Fruit fly (Drosophila melanogaster) whole organism, prepupa: Measurements from ENCODE around the gene Eato.

Source experiments
- CG10631 ChIP-seq: fragments of 200-800 bp; sonication (Bioruptor generic); optimal IDR thresholded peaks from 2 replicates; lab custom pipeline; 2016; ENCODE audit warnings: missing biosample characterization, missing genetic modification characterization
- CG10669 ChIP-seq: fragments of 200-800 bp; sonication (Bioruptor generic); optimal IDR thresholded peaks from 3 replicates; lab custom pipeline; 2018; ENCODE audit warnings: missing biosample characterization, mild to moderate bottlenecking, missing genetic modification characterization, moderate library complexity
- CG11294 ChIP-seq: fragments of 200-800 bp; sonication (Bioruptor generic); IDR thresholded peaks from 2 replicates; pipeline ENCODE4 v1.3.6; 2022; ENCODE audit warnings: missing biosample characterization, missing genetic modification characterization
- CG11762 ChIP-seq: fragments of 200-800 bp; sonication (Bioruptor generic); optimal IDR thresholded peaks from 3 replicates; lab custom pipeline; 2016; ENCODE audit warnings: missing biosample characterization, missing genetic modification characterization; ENCODE audit not compliant: insufficient read depth
- CG11902 ChIP-seq: fragments of 200-800 bp; sonication (Bioruptor generic); optimal IDR thresholded peaks from 3 replicates; lab custom pipeline; 2016; ENCODE audit warnings: missing biosample characterization, missing genetic modification characterization
- CG15336 ChIP-seq: fragments of 200-800 bp; sonication (Bioruptor generic); IDR thresholded peaks from 2 replicates; pipeline ENCODE4 v1.3.6; 2022; ENCODE audit warnings: missing biosample characterization, missing genetic modification characterization
- CG1621 ChIP-seq: fragments of 200-800 bp; sonication (Bioruptor generic); optimal IDR thresholded peaks from 3 replicates; lab custom pipeline; 2018; ENCODE audit warnings: missing biosample characterization, mild to moderate bottlenecking, missing genetic modification characterization
- CG16779 ChIP-seq: fragments of 200-800 bp; sonication (Bioruptor generic); optimal IDR thresholded peaks from 3 replicates; lab custom pipeline; 2017; ENCODE audit warnings: missing biosample characterization, mild to moderate bottlenecking, missing genetic modification characterization
- CG31627 ChIP-seq: fragments of 200-800 bp; sonication (Bioruptor generic); optimal IDR thresholded peaks from 3 replicates; lab custom pipeline; 2016; ENCODE audit warnings: missing biosample characterization, missing genetic modification characterization
- CG32006 ChIP-seq: fragments of 200-800 bp; sonication (Bioruptor generic); optimal IDR thresholded peaks from 3 replicates; lab custom pipeline; 2017; ENCODE audit warnings: missing biosample characterization, mild to moderate bottlenecking, missing genetic modification characterization
- CG34406 ChIP-seq: fragments of 200-800 bp; sonication (Bioruptor generic); optimal IDR thresholded peaks from 3 replicates; lab custom pipeline; 2016; ENCODE audit warnings: missing biosample characterization, missing genetic modification characterization
- CG3919 ChIP-seq: fragments of 200-800 bp; sonication (Bioruptor generic); optimal IDR thresholded peaks from 3 replicates; lab custom pipeline; 2016; ENCODE audit warnings: missing biosample characterization, missing genetic modification characterization
- CG4318 ChIP-seq: fragments of 200-800 bp; sonication (Bioruptor generic); optimal IDR thresholded peaks from 3 replicates; lab custom pipeline; 2017; ENCODE audit warnings: missing biosample characterization, mild to moderate bottlenecking, missing genetic modification characterization
- CG6163 ChIP-seq: fragments of 200-800 bp; sonication (Bioruptor generic); IDR thresholded peaks from 3 replicates; pipeline ENCODE4 v1.3.6; 2022; ENCODE audit warnings: missing biosample characterization, missing genetic modification characterization
- CG6792 ChIP-seq: fragments of 200-800 bp; sonication (Bioruptor generic); optimal IDR thresholded peaks from 3 replicates; lab custom pipeline; 2016; ENCODE audit warnings: missing biosample characterization, missing genetic modification characterization
- CG6808 ChIP-seq: fragments of 200-800 bp; sonication (Bioruptor generic); optimal IDR thresholded peaks from 3 replicates; lab custom pipeline; 2017; ENCODE audit warnings: missing biosample characterization, missing genetic modification characterization, mild to moderate bottlenecking, moderate library complexity, missing genetic modification reagents
- CG6854 ChIP-seq: fragments of 200-800 bp; sonication (Bioruptor generic); optimal IDR thresholded peaks from 2 replicates; lab custom pipeline; 2017; ENCODE audit warnings: missing biosample characterization, mild to moderate bottlenecking, missing genetic modification characterization
- CG7368 ChIP-seq: fragments of 200-800 bp; sonication (Bioruptor generic); optimal IDR thresholded peaks from 3 replicates; lab custom pipeline; 2016; ENCODE audit warnings: missing biosample characterization, missing genetic modification characterization
- CG8632 ChIP-seq: fragments of 200-800 bp; sonication (Bioruptor generic); optimal IDR thresholded peaks from 3 replicates; lab custom pipeline; 2016; ENCODE audit warnings: missing biosample characterization, missing genetic modification characterization
- CG9139 ChIP-seq: fragments of 200-800 bp; sonication (Bioruptor generic); optimal IDR thresholded peaks from 3 replicates; lab custom pipeline; 2017; ENCODE audit warnings: missing biosample characterization, mild to moderate bottlenecking, missing genetic modification characterization
- Eip78C ChIP-seq: fragments of 200-800 bp; sonication (Bioruptor generic); peaks from one replicate; lab custom pipeline; 2016; ENCODE audit warnings: missing biosample characterization, missing genetic modification characterization
- Eip93F ChIP-seq: fragments of 200-800 bp; sonication (Bioruptor generic); optimal IDR thresholded peaks from 2 replicates; lab custom pipeline; 2016; ENCODE audit warnings: missing biosample characterization, mild to moderate bottlenecking, missing genetic modification characterization
- Ets21C ChIP-seq: fragments of 200-800 bp; sonication (Bioruptor generic); optimal IDR thresholded peaks from 3 replicates; lab custom pipeline; 2016; ENCODE audit warnings: missing biosample characterization, missing genetic modification characterization
- Ets96B ChIP-seq: fragments of 200-800 bp; optimal IDR thresholded peaks from 2 replicates; lab custom pipeline; 2019; ENCODE audit warnings: missing biosample characterization, mild to moderate bottlenecking, missing genetic modification characterization, moderate library complexity
- Gug ChIP-seq: fragments of 200-800 bp; sonication (Bioruptor generic); IDR thresholded peaks from 2 replicates; pipeline ENCODE4 v1.3.6; 2022; ENCODE audit warnings: missing biosample characterization, missing genetic modification characterization
- Hr38 ChIP-seq: sonication (Bioruptor generic); optimal IDR thresholded peaks from 2 replicates; lab custom pipeline; 2016; ENCODE audit warnings: missing biosample characterization, missing genetic modification characterization
- Hr39 ChIP-seq: fragments of 200-800 bp; sonication (Bioruptor generic); optimal IDR thresholded peaks from 2 replicates; lab custom pipeline; 2016; ENCODE audit warnings: missing biosample characterization, missing genetic modification characterization
- Hr4 ChIP-seq: fragments of 200-800 bp; sonication (Bioruptor generic); optimal IDR thresholded peaks from 3 replicates; lab custom pipeline; 2016; ENCODE audit warnings: missing biosample characterization, missing genetic modification characterization
- Lpt ChIP-seq: fragments of 200-800 bp; sonication (Bioruptor generic); optimal IDR thresholded peaks from 3 replicates; lab custom pipeline; 2016; ENCODE audit warnings: missing biosample characterization, missing genetic modification characterization
- Met ChIP-seq: fragments of 200-800 bp; sonication (Bioruptor generic); optimal IDR thresholded peaks from 3 replicates; lab custom pipeline; 2016; ENCODE audit warnings: missing biosample characterization, missing genetic modification characterization
- OdsH ChIP-seq: fragments of 200-800 bp; sonication (Bioruptor generic); optimal IDR thresholded peaks from 3 replicates; lab custom pipeline; 2016; ENCODE audit warnings: missing biosample characterization, missing genetic modification characterization
- Smox ChIP-seq: fragments of 200-800 bp; sonication (Bioruptor generic); optimal IDR thresholded peaks from 3 replicates; lab custom pipeline; 2016; ENCODE audit warnings: missing biosample characterization, missing genetic modification characterization
- Sox102F ChIP-seq: fragments of 200-800 bp; sonication (Bioruptor generic); optimal IDR thresholded peaks from 2 replicates; lab custom pipeline; 2016; ENCODE audit warnings: missing biosample characterization, mild to moderate bottlenecking, missing genetic modification characterization
- Sox14 ChIP-seq: fragments of 200-800 bp; sonication (Bioruptor generic); optimal IDR thresholded peaks from 3 replicates; lab custom pipeline; 2016; ENCODE audit warnings: missing biosample characterization, missing genetic modification characterization
- Sox15 ChIP-seq: fragments of 200-800 bp; sonication (Bioruptor generic); optimal IDR thresholded peaks from 3 replicates; lab custom pipeline; 2016; ENCODE audit warnings: missing biosample characterization, missing genetic modification characterization
- achi ChIP-seq: fragments of 200-800 bp; sonication (Bioruptor generic); optimal IDR thresholded peaks from 3 replicates; lab custom pipeline; 2016; ENCODE audit warnings: missing biosample characterization, missing genetic modification characterization
- acj6 ChIP-seq: fragments of 200-800 bp; sonication (Bioruptor generic); optimal IDR thresholded peaks from 3 replicates; lab custom pipeline; 2016; ENCODE audit warnings: missing biosample characterization, missing genetic modification characterization
- cyc ChIP-seq: fragments of 200-800 bp; sonication (Bioruptor generic); optimal IDR thresholded peaks from 3 replicates; lab custom pipeline; 2016; ENCODE audit warnings: missing biosample characterization, missing genetic modification characterization
- dac ChIP-seq: fragments of 200-800 bp; sonication (Bioruptor generic); optimal IDR thresholded peaks from 2 replicates; lab custom pipeline; 2017; ENCODE audit warnings: missing biosample characterization, mild to moderate bottlenecking, missing genetic modification characterization
- dsx ChIP-seq: fragments of 200-800 bp; optimal IDR thresholded peaks from 3 replicates; lab custom pipeline; 2019; ENCODE audit warnings: missing biosample characterization, mild to moderate bottlenecking, missing genetic modification characterization, moderate library complexity; ENCODE audit not compliant: poor library complexity, severe bottlenecking
- eg ChIP-seq: fragments of 200-800 bp; sonication (Bioruptor generic); IDR thresholded peaks from 3 replicates; pipeline ENCODE4 v1.3.6; 2022; ENCODE audit warnings: missing biosample characterization, missing genetic modification characterization
- fd59A ChIP-seq: fragments of 200-800 bp; sonication (Bioruptor generic); optimal IDR thresholded peaks from 2 replicates; lab custom pipeline; 2017; ENCODE audit warnings: missing biosample characterization, mild to moderate bottlenecking, missing genetic modification characterization, missing genetic modification reagents
- fd85E ChIP-seq: fragments of 200-800 bp; sonication (Bioruptor generic); optimal IDR thresholded peaks from 3 replicates; lab custom pipeline; 2016; ENCODE audit warnings: missing biosample characterization, missing genetic modification characterization
- lz ChIP-seq: fragments of 200-800 bp; sonication (Bioruptor generic); optimal IDR thresholded peaks from 3 replicates; lab custom pipeline; 2016; ENCODE audit warnings: missing biosample characterization, missing genetic modification characterization
- pdm3 ChIP-seq: fragments of 200-800 bp; sonication (Bioruptor generic); optimal IDR thresholded peaks from 3 replicates; lab custom pipeline; 2016; ENCODE audit warnings: missing biosample characterization, missing genetic modification characterization
- salr ChIP-seq, 2 experiments: fragments of 200-800 bp; sonication (Bioruptor generic); optimal IDR thresholded peaks; 3 replicates each; lab custom pipeline; 2016 to 2018; ENCODE audit warnings: missing biosample characterization in 2 of 2, missing genetic modification characterization in 2 of 2, mild to moderate bottlenecking in 1 of 2
- spab ChIP-seq: fragments of 200-800 bp; sonication (Bioruptor generic); optimal IDR thresholded peaks from 2 replicates; lab custom pipeline; 2017; ENCODE audit warnings: missing biosample characterization, mild to moderate bottlenecking, missing genetic modification characterization, missing genetic modification reagents
- ss ChIP-seq, 2 experiments: fragments of 200-800 bp; sonication (Bioruptor generic); optimal IDR thresholded peaks; 2 replicates in 1 of 2; 3 replicates in 1 of 2; lab custom pipeline; 2017 to 2018; ENCODE audit warnings: mild to moderate bottlenecking in 2 of 2, missing biosample characterization in 2 of 2, missing genetic modification characterization in 2 of 2, moderate library complexity in 1 of 2
- svp ChIP-seq: fragments of 200-800 bp; sonication (Bioruptor generic); peaks from one replicate; lab custom pipeline; 2016; ENCODE audit warnings: missing biosample characterization, missing genetic modification characterization
- topi ChIP-seq: fragments of 200-800 bp; sonication (Bioruptor generic); optimal IDR thresholded peaks from 3 replicates; lab custom pipeline; 2016; ENCODE audit warnings: missing biosample characterization, missing genetic modification characterization
- vri ChIP-seq: fragments of 200-800 bp; sonication (Bioruptor generic); optimal IDR thresholded peaks from 3 replicates; lab custom pipeline; 2016; ENCODE audit warnings: missing biosample characterization, mild to moderate bottlenecking, missing genetic modification characterization

Gene Eato

dm6 chr2L:13783264-13784154, at the start of gene Eato:
Eato (plus strand) TSS chr2L:13784084.
- TF ChIP-seq Ets21C (GFP tag; lab: Kevin White, UChicago) = no peak
- no peak for TF ChIP-seq CG11294 (GFP tag; lab: Robert Waterston, UW)
- no peak for TF ChIP-seq Sox15 (GFP tag; lab: Kevin White, UChicago)
- peak; percentile 39 for TF ChIP-seq CG10631 (GFP tag; lab: Kevin White, UChicago)
- peak; percentile 56 for TF ChIP-seq Sox14
- no peak for TF ChIP-seq spab (GFP tag; lab: Kevin White, UChicago)
- peak; percentile 15 for TF ChIP-seq CG34406
- no peak for TF ChIP-seq dac
- no peak for TF ChIP-seq ss (GFP tag; optimal IDR thresholded peaks at IDR 0.05; lab: Kevin White, UChicago)
- peak; percentile 81 for TF ChIP-seq Eip78C (GFP tag; lab: Kevin White, UChicago)
- no peak for TF ChIP-seq CG32006 (GFP tag; lab: Kevin White, UChicago)
- TF ChIP-seq CG15336 (GFP tag; lab: Robert Waterston, UW) = no peak
- no peak for TF ChIP-seq Eip93F
- no peak for TF ChIP-seq fd59A
- TF ChIP-seq CG6808 (GFP tag; lab: Kevin White, UChicago) = no peak
- no peak; the same call in 2 of the 3 replicates for TF ChIP-seq eg (GFP tag; lab: Robert Waterston, UW)
- TF ChIP-seq CG9139 = no peak
- TF ChIP-seq cyc (GFP tag; lab: Kevin White, UChicago) = peak; percentile 34
- TF ChIP-seq Lpt (GFP tag; lab: Kevin White, UChicago) = no peak
- TF ChIP-seq CG31627 (GFP tag; lab: Kevin White, UChicago) = peak; percentile 33
- TF ChIP-seq Met = no peak
- no peak; the same call in 2 of the 3 replicates for TF ChIP-seq CG6163
- no peak for TF ChIP-seq vri (GFP tag; lab: Kevin White, UChicago)
- no peak for TF ChIP-seq CG4318 (GFP tag; lab: Kevin White, UChicago)
- no peak for TF ChIP-seq CG1621
- TF ChIP-seq salr (GFP tag; optimal IDR thresholded peaks at IDR 0.05; lab: Kevin White, UChicago) = no peak
- TF ChIP-seq lz (GFP tag; lab: Kevin White, UChicago) = no peak
- no peak for TF ChIP-seq Hr39 (GFP tag; lab: Kevin White, UChicago)
- TF ChIP-seq acj6 (GFP tag; lab: Kevin White, UChicago) = no peak
- no peak for TF ChIP-seq CG6792 (GFP tag; lab: Kevin White, UChicago)
- no peak for TF ChIP-seq svp (GFP tag; lab: Kevin White, UChicago)
- TF ChIP-seq OdsH (GFP tag; lab: Kevin White, UChicago) = no peak
- no peak for TF ChIP-seq Smox (GFP tag; lab: Kevin White, UChicago)
- no peak for TF ChIP-seq Hr4 (GFP tag; lab: Kevin White, UChicago)
- TF ChIP-seq CG8632 (GFP tag; lab: Kevin White, UChicago) = no peak
- TF ChIP-seq Sox102F = no peak
- no peak for TF ChIP-seq dsx
- TF ChIP-seq achi = no peak
- TF ChIP-seq CG6854 = no peak
- TF ChIP-seq Ets96B (tag; lab: Kevin White, UChicago) = peak; percentile 5
- peak; percentile 33; the same call in 1 of the 2 replicates for TF ChIP-seq Gug (GFP tag; lab: Robert Waterston, UW)
- TF ChIP-seq CG10669 = no peak
- no peak for TF ChIP-seq CG16779 (tag; lab: Kevin White, UChicago)
- no peak for TF ChIP-seq fd85E (GFP tag; lab: Kevin White, UChicago)
- no peak for TF ChIP-seq pdm3
- TF ChIP-seq topi = peak; percentile 6
- no peak for TF ChIP-seq Hr38 (GFP tag; lab: Kevin White, UChicago)
- TF ChIP-seq CG3919 (GFP tag; lab: Kevin White, UChicago) = no peak
- peak; percentile 50 for TF ChIP-seq CG11902 (GFP tag; lab: Kevin White, UChicago)
- no peak for TF ChIP-seq CG11762 (GFP tag; lab: Kevin White, UChicago)
- TF ChIP-seq CG7368 (GFP tag; lab: Kevin White, UChicago) = no peak
